Fruit fly (Drosophila melanogaster) whole organism, embryonic: Measurements from ENCODE around the gene CG13449.

Experiments used
- Asciz ChIP-seq: fragments of 200-800 bp; sonication (Bioruptor generic); optimal IDR thresholded peaks from 2 replicates; lab custom pipeline; 2017; ENCODE audit warnings: missing biosample characterization, mild to moderate bottlenecking, missing genetic modification characterization, missing genetic modification reagents
- CG10209 ChIP-seq: fragments of 200-800 bp; sonication (Bioruptor generic); optimal IDR thresholded peaks from 3 replicates; lab custom pipeline; 2017; ENCODE audit warnings: missing biosample characterization, mild to moderate bottlenecking, missing genetic modification characterization, missing genetic modification reagents
- CG11085 ChIP-seq: fragments of 200-800 bp; sonication (Bioruptor generic); IDR thresholded peaks from 2 replicates; pipeline ENCODE4 v1.3.6; 2022; ENCODE audit warnings: missing biosample characterization, missing genetic modification characterization
- CG12104 ChIP-seq: fragments of 200-800 bp; sonication (Bioruptor generic); optimal IDR thresholded peaks from 3 replicates; lab custom pipeline; 2016; ENCODE audit warnings: missing biosample characterization, missing genetic modification characterization
- CG12219 ChIP-seq: fragments of 200-800 bp; sonication (Bioruptor generic); optimal IDR thresholded peaks from 3 replicates; lab custom pipeline; 2018; ENCODE audit warnings: missing biosample characterization, mild to moderate bottlenecking, missing genetic modification characterization
- CG13287 ChIP-seq: fragments of 200-800 bp; sonication (Bioruptor generic); IDR thresholded peaks from 2 replicates; pipeline ENCODE4 v1.3.6; 2022; ENCODE audit warnings: missing biosample characterization, missing genetic modification characterization; ENCODE audit not compliant: partially characterized antibody
- CG1529 ChIP-seq: fragments of 200-800 bp; sonication (Bioruptor generic); optimal IDR thresholded peaks from 3 replicates; lab custom pipeline; 2018; ENCODE audit warnings: missing biosample characterization, missing genetic modification characterization
- CG17361 ChIP-seq: fragments of 200-800 bp; sonication (Bioruptor generic); IDR thresholded peaks from 3 replicates; pipeline ENCODE4 v1.3.6; 2022; ENCODE audit warnings: missing biosample characterization, missing genetic modification characterization
- CG17829 ChIP-seq: fragments of 200-800 bp; optimal IDR thresholded peaks from 2 replicates; lab custom pipeline; 2019; ENCODE audit warnings: missing biosample characterization, mild to moderate bottlenecking, missing genetic modification characterization, moderate library complexity
- CG18599 ChIP-seq: fragments of 200-800 bp; sonication (Bioruptor generic); optimal IDR thresholded peaks from 3 replicates; lab custom pipeline; 2017; ENCODE audit warnings: missing biosample characterization, missing genetic modification characterization, mild to moderate bottlenecking, moderate library complexity, missing genetic modification reagents
- CG18619 ChIP-seq: fragments of 200-800 bp; sonication (Bioruptor generic); optimal IDR thresholded peaks from 3 replicates; lab custom pipeline; 2017; ENCODE audit warnings: missing biosample characterization, mild to moderate bottlenecking, missing genetic modification characterization
- CG18764 ChIP-seq: fragments of 200-800 bp; sonication (Bioruptor generic); optimal IDR thresholded peaks from 3 replicates; lab custom pipeline; 2016; ENCODE audit warnings: missing biosample characterization, missing genetic modification characterization
- CG2120 ChIP-seq: fragments of 200-800 bp; sonication (Bioruptor generic); optimal IDR thresholded peaks from 3 replicates; lab custom pipeline; 2016; ENCODE audit warnings: missing biosample characterization, missing genetic modification characterization
- CG2199 ChIP-seq: fragments of 200-800 bp; sonication (Bioruptor generic); IDR thresholded peaks from 3 replicates; pipeline ENCODE4 v1.3.6; 2022; ENCODE audit warnings: missing biosample characterization, missing genetic modification characterization
- CG30403 ChIP-seq: fragments of 200-800 bp; sonication (Bioruptor generic); optimal IDR thresholded peaks from 3 replicates; lab custom pipeline; 2016; ENCODE audit warnings: missing biosample characterization, missing genetic modification characterization
- CG31388 ChIP-seq: fragments of 200-800 bp; sonication (Bioruptor generic); optimal IDR thresholded peaks from 2 replicates; lab custom pipeline; 2016; ENCODE audit warnings: missing biosample characterization, missing genetic modification characterization
- CG32767 ChIP-seq: fragments of 200-800 bp; sonication (Bioruptor generic); IDR thresholded peaks from 2 replicates; pipeline ENCODE4 v1.3.6; 2022; ENCODE audit warnings: missing biosample characterization, missing genetic modification characterization
- CG43689 ChIP-seq: fragments of 200-800 bp; sonication (Bioruptor generic); IDR thresholded peaks from 2 replicates; pipeline ENCODE4 v1.3.6; 2022; ENCODE audit warnings: missing biosample characterization, missing genetic modification characterization
- CG4404 ChIP-seq: fragments of 200-800 bp; sonication (Bioruptor generic); IDR thresholded peaks from 2 replicates; pipeline ENCODE4 v1.3.6; 2022; ENCODE audit warnings: missing biosample characterization, missing genetic modification characterization
- CG6175 ChIP-seq: fragments of 200-800 bp; sonication (Bioruptor generic); IDR thresholded peaks from 3 replicates; pipeline ENCODE4 v1.3.6; 2022; ENCODE audit warnings: missing biosample characterization, missing genetic modification characterization
- CG6689 ChIP-seq: fragments of 200-800 bp; sonication (Bioruptor generic); IDR thresholded peaks from 2 replicates; pipeline ENCODE4 v1.3.6; 2022; ENCODE audit warnings: missing biosample characterization, missing genetic modification characterization
- CG6813 ChIP-seq: fragments of 200-800 bp; sonication (Bioruptor generic); optimal IDR thresholded peaks from 2 replicates; lab custom pipeline; 2017; ENCODE audit warnings: missing biosample characterization, missing genetic modification characterization, mild to moderate bottlenecking, moderate library complexity, missing genetic modification reagents
- CG7556 ChIP-seq: fragments of 200-800 bp; sonication (Bioruptor generic); optimal IDR thresholded peaks from 2 replicates; lab custom pipeline; 2017; ENCODE audit warnings: missing biosample characterization, mild to moderate bottlenecking, missing genetic modification characterization
- CG8089 ChIP-seq: fragments of 200-800 bp; sonication (Bioruptor generic); optimal IDR thresholded peaks from 3 replicates; lab custom pipeline; 2016; ENCODE audit warnings: missing biosample characterization, missing genetic modification characterization
- CG8281 ChIP-seq: fragments of 200-800 bp; sonication (Bioruptor generic); optimal IDR thresholded peaks from 2 replicates; lab custom pipeline; 2018; ENCODE audit warnings: missing biosample characterization, mild to moderate bottlenecking, missing genetic modification characterization, moderate library complexity
- CG8359 ChIP-seq: fragments of 200-800 bp; sonication (Bioruptor generic); optimal IDR thresholded peaks from 2 replicates; lab custom pipeline; 2017; ENCODE audit warnings: missing biosample characterization, mild to moderate bottlenecking, missing genetic modification characterization, borderline replicate concordance
- CoRest ChIP-seq: fragments of 200-800 bp; sonication (Bioruptor generic); optimal IDR thresholded peaks from 3 replicates; lab custom pipeline; 2018; ENCODE audit warnings: missing biosample characterization, mild to moderate bottlenecking, missing genetic modification characterization, moderate library complexity
- D19A ChIP-seq: fragments of 200-800 bp; optimal IDR thresholded peaks from 3 replicates; lab custom pipeline; 2019; ENCODE audit warnings: missing biosample characterization, mild to moderate bottlenecking, missing genetic modification characterization, moderate library complexity
- Deaf1 ChIP-seq: fragments of 200-800 bp; optimal IDR thresholded peaks from 3 replicates; lab custom pipeline; 2019; ENCODE audit warnings: missing biosample characterization, mild to moderate bottlenecking, missing genetic modification characterization, moderate library complexity
- HHEX ChIP-seq: fragments of 200-800 bp; sonication (Bioruptor generic); optimal IDR thresholded peaks from 3 replicates; lab custom pipeline; 2017; ENCODE audit warnings: missing biosample characterization, mild to moderate bottlenecking, missing genetic modification characterization, missing genetic modification reagents
- HLH4C ChIP-seq: fragments of 200-800 bp; sonication (Bioruptor generic); IDR thresholded peaks from 3 replicates; pipeline ENCODE4 v1.3.6; 2022; ENCODE audit warnings: missing biosample characterization, missing genetic modification characterization; ENCODE audit not compliant: partially characterized antibody
- Hmr ChIP-seq: fragments of 200-800 bp; sonication (Bioruptor generic); optimal IDR thresholded peaks from 3 replicates; lab custom pipeline; 2017; ENCODE audit warnings: mild to moderate bottlenecking, missing biosample characterization, missing genetic modification reagents, missing genetic modification characterization
- Mes4 ChIP-seq: fragments of 200-800 bp; sonication (Bioruptor generic); optimal IDR thresholded peaks from 2 replicates; lab custom pipeline; 2016; ENCODE audit warnings: missing biosample characterization, missing genetic modification characterization
- NK7.1 ChIP-seq: fragments of 200-800 bp; sonication (Bioruptor generic); optimal IDR thresholded peaks from 3 replicates; lab custom pipeline; 2016; ENCODE audit warnings: missing biosample characterization, missing genetic modification characterization
- Sox102F ChIP-seq: fragments of 200-800 bp; sonication (Bioruptor generic); optimal IDR thresholded peaks from 2 replicates; lab custom pipeline; 2018; ENCODE audit warnings: missing biosample characterization, mild to moderate bottlenecking, missing genetic modification characterization, moderate library complexity
- ab ChIP-seq: fragments of 200-800 bp; sonication (Bioruptor generic); optimal IDR thresholded peaks from 2 replicates; lab custom pipeline; 2016; ENCODE audit warnings: missing biosample characterization, missing genetic modification characterization
- ase ChIP-seq: fragments of 200-800 bp; sonication (Bioruptor generic); IDR thresholded peaks from 3 replicates; pipeline ENCODE4 v1.3.6; 2022; ENCODE audit warnings: missing biosample characterization, missing genetic modification characterization
- chn ChIP-seq: fragments of 200-800 bp; sonication (Bioruptor generic); optimal IDR thresholded peaks from 2 replicates; lab custom pipeline; 2016; ENCODE audit warnings: missing biosample characterization, missing genetic modification characterization
- oc ChIP-seq: fragments of 200-800 bp; sonication (Bioruptor generic); optimal IDR thresholded peaks from 2 replicates; lab custom pipeline; 2018; ENCODE audit warnings: missing biosample characterization, mild to moderate bottlenecking, missing genetic modification characterization, moderate library complexity
- pho ChIP-seq: fragments of 200-800 bp; sonication (Bioruptor generic); optimal IDR thresholded peaks from 2 replicates; lab custom pipeline; 2016; ENCODE audit warnings: missing biosample characterization, missing genetic modification characterization
- pros ChIP-seq: fragments of 200-800 bp; sonication (Bioruptor generic); optimal IDR thresholded peaks from 3 replicates; lab custom pipeline; 2019; ENCODE audit warnings: missing biosample characterization, mild to moderate bottlenecking, missing genetic modification characterization, moderate library complexity
- pum ChIP-seq: fragments of 200-800 bp; sonication (Bioruptor generic); optimal IDR thresholded peaks from 2 replicates; lab custom pipeline; 2016; ENCODE audit warnings: missing biosample characterization, missing genetic modification characterization
- run ChIP-seq: fragments of 200-800 bp; sonication (Bioruptor generic); optimal IDR thresholded peaks from 3 replicates; lab custom pipeline; 2018; ENCODE audit warnings: missing biosample characterization, mild to moderate bottlenecking, missing genetic modification characterization
- slbo ChIP-seq: fragments of 200-800 bp; sonication (Bioruptor generic); IDR thresholded peaks from 2 replicates; pipeline ENCODE4 v1.3.6; 2022; ENCODE audit warnings: missing biosample characterization, missing genetic modification characterization
- sqz ChIP-seq: fragments of 200-800 bp; sonication (Bioruptor generic); optimal IDR thresholded peaks from 3 replicates; lab custom pipeline; 2018; ENCODE audit warnings: missing biosample characterization, mild to moderate bottlenecking, missing genetic modification characterization
- tap ChIP-seq: fragments of 200-800 bp; optimal IDR thresholded peaks from 3 replicates; lab custom pipeline; 2019; ENCODE audit warnings: missing biosample characterization, mild to moderate bottlenecking, missing genetic modification characterization, moderate library complexity
- trh ChIP-seq: fragments of 200-800 bp; sonication (Bioruptor generic); optimal IDR thresholded peaks from 2 replicates; lab custom pipeline; 2016; ENCODE audit warnings: missing biosample characterization, missing genetic modification characterization
- vvl ChIP-seq: fragments of 200-800 bp; sonication (Bioruptor generic); IDR thresholded peaks from 2 replicates; pipeline ENCODE4 v1.3.6; 2022; ENCODE audit warnings: missing biosample characterization, missing genetic modification characterization

Gene CG13449

DNA sequence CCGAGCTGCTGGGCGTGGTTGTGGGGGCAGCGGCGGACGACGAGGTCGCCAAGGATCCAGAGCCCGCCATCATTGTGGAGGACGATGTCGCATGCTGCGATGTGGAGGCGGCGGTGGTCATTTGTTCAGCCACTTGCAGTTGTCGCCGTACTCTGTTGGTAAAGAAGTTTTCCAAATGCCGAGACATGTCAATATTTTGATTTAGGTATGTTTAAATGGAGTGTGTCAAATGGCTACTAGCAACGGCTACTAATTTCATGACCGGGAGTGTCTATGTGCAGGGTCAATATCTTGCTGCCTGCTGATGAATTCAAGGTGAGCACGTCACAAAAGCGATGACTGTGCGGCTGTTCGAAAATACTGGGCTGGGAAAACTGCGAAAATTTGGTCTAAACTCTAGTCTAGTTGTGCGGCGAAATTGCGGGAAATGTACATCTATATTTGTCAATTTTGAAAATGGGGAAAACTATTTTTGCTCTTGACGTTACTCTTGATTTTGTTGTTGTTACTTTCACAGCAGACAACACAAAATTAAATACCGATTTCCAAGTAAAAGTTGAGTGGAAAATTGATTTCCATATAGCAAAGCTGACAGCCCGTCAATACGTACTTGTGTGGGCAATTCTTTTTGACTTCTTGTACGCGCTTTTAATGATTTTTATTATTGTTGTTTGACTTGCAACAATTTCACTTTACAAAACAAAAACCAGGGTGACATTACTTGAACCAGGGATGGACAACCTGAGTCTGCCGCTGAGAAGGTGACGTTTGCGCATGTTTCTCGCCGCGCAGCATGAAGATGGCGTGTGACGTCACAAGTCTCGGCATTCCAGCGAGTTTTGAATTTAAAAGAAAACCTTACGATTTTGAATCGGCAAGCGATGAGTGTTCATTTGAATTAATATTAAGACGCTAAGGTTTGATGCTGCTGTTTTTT lies 24.9 kb downstream of the CG13449 start, which contains the start of gene CG7656 (continued):
- peak; percentile 19 for TF ChIP-seq Sox102F (GFP tag; lab: Kevin White, UChicago)
- no peak for TF ChIP-seq CG17361
- TF ChIP-seq CG8281 (tag; lab: Kevin White, UChicago): no peak
- no peak for TF ChIP-seq CG18599 (GFP tag; lab: Kevin White, UChicago)
- TF ChIP-seq sqz (GFP tag; lab: Kevin White, UChicago): no peak
- peak; percentile 9 for TF ChIP-seq CG6813 (GFP tag; lab: Kevin White, UChicago)
- peak; percentile 70; the same call in 1 of the 3 replicates for TF ChIP-seq CG2199
- peak; percentile 61 for TF ChIP-seq vvl (GFP tag; lab: Robert Waterston, UW)
- TF ChIP-seq CG31388 (GFP tag; lab: Kevin White, UChicago): no peak
- TF ChIP-seq pros (GFP tag; lab: Kevin White, UChicago): no peak
- TF ChIP-seq Deaf1 (tag; lab: Kevin White, UChicago): no peak
- no peak for TF ChIP-seq CG43689 (GFP tag; lab: Robert Waterston, UW)
- TF ChIP-seq Mes4 (GFP tag; lab: Kevin White, UChicago): peak; percentile 67
- no peak for TF ChIP-seq run (tag; lab: Kevin White, UChicago)
- TF ChIP-seq HLH4C (GFP tag; lab: Robert Waterston, UW): no peak
- TF ChIP-seq CG18619 (GFP tag; lab: Kevin White, UChicago): no peak
- TF ChIP-seq CG6689: peak; percentile 100
- no peak for TF ChIP-seq CG12104 (GFP tag; lab: Kevin White, UChicago)
- TF ChIP-seq pum (GFP tag; lab: Kevin White, UChicago): peak; percentile 84
- TF ChIP-seq oc (tag; lab: Kevin White, UChicago): no peak
- TF ChIP-seq CG30403: peak; percentile 75
- no peak for TF ChIP-seq CG8359
- TF ChIP-seq trh (GFP tag; lab: Kevin White, UChicago): no peak
- peak; percentile 83 for TF ChIP-seq chn
- TF ChIP-seq CG2120 (GFP tag; lab: Kevin White, UChicago): peak; percentile 82
- TF ChIP-seq CG4404: peak; percentile 15; the same call in 1 of the 2 replicates
- peak; percentile 59 for TF ChIP-seq CG8089 (GFP tag; lab: Kevin White, UChicago)
- peak; percentile 58 for TF ChIP-seq Hmr (GFP tag; lab: Kevin White, UChicago)
- TF ChIP-seq ase (GFP tag; lab: Robert Waterston, UW): peak; percentile 28; the same call in 1 of the 3 replicates
- no peak for TF ChIP-seq D19A (tag; lab: Kevin White, UChicago)
- no peak for TF ChIP-seq HHEX
- peak; percentile 33 for TF ChIP-seq NK7.1 (GFP tag; lab: Kevin White, UChicago)
- peak; percentile 60 for TF ChIP-seq ab
- peak; percentile 16 for TF ChIP-seq CG12219 (GFP tag; lab: Kevin White, UChicago)
- peak; percentile 23 for TF ChIP-seq CG17829 (tag; lab: Kevin White, UChicago)
- TF ChIP-seq tap (tag; lab: Kevin White, UChicago): no peak
- no peak for TF ChIP-seq CG1529 (GFP tag; lab: Kevin White, UChicago)
- no peak; the same call in 1 of the 2 replicates for TF ChIP-seq CG13287 (GFP tag; lab: Robert Waterston, UW)
- peak; percentile 22 for TF ChIP-seq CG10209 (GFP tag; lab: Kevin White, UChicago)
- TF ChIP-seq CG32767 (GFP tag; lab: Robert Waterston, UW): 0 out of 2 replicates have a peak, but pooled peaks have one; percentile 50
- TF ChIP-seq slbo (GFP tag; lab: Robert Waterston, UW): peak; percentile 82
- peak; percentile 76 for TF ChIP-seq pho (GFP tag; lab: Kevin White, UChicago)
- TF ChIP-seq CoRest: peak; percentile 2
- TF ChIP-seq CG18764: peak; percentile 68
- TF ChIP-seq Asciz: no peak
- TF ChIP-seq CG7556 (GFP tag; lab: Kevin White, UChicago): no peak
- no peak for TF ChIP-seq CG11085
- TF ChIP-seq CG6175 (GFP tag; lab: Robert Waterston, UW): peak; percentile 78; the same call in 2 of the 3 replicates
